Worm (Caenorhabditis elegans): ENCODE results near the gene laf-1.

laf-1 gene

DNA sequence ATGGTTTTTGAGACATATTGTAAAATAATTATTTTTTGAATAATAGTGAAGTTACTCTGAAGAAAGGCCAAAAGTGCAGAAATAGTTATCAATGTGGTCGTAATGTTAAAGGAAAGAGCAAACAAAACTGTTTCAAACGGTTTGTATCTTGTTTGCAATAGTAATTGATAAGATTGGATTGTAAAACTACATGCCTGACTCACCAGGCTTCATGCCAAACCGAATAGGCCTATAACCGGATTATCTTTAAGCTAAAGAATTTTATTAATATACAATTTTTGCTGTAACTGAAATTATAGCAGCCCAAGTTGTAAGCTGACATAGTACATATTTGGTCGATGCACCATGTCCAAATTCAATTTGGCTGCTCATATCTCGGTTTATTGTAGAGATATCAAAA lies 32.3 kb downstream of the laf-1 start, which contains the start of gene Y71H2AM.14:
TSS of gene Y71H2AM.14 (minus strand) at position 101 of the 400 bp plus-strand sequence.
- TF ChIP-seq ztf-11 (tag; optimal IDR thresholded peaks at IDR 0.05) (no peak), ceh-44 (GFP tag; IDR thresholded peaks at IDR 0.05) (no peak), pqm-1 (tag; optimal IDR thresholded peaks at IDR 0.05) (peak; percentile 43), fos-1 (tag; optimal IDR thresholded peaks at IDR 0.05) (no peak), unc-62 (GFP tag; optimal IDR thresholded peaks at IDR 0.05 in 1 of 2) (no peak), unc-62 (tag; optimal IDR thresholded peaks at IDR 0.05) (no peak), lsy-2 (tag; optimal IDR thresholded peaks at IDR 0.05) (no peak), Y48G9A.11 (GFP tag; IDR thresholded peaks at IDR 0.05) (no peak)

DNA sequence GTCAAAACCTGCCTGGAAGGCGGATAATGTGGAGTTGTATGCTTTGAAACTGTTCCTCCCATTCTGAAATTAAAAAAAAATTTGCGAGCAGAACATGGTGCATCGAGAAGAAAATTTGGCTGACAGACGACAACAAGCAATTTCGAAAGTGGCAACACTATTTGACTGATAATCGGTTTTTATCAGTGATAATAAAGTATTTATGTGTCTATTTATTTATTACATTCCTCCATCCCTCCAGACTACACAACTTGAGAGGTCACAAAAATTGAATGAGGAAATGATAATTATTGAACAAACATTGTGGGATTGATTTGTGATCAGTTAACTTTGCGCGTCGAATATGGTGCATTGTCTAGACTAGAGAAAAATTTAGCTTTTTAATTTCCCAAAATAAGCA lies 39.4 kb downstream of the laf-1 start, which contains the start of gene cest-25:
TSS of gene cest-25 (minus strand) at position 63 of the 400 bp plus-strand sequence.
- TF ChIP-seq zfp-3 (GFP tag; conservative IDR thresholded peaks at IDR 0.05) (no peak), aha-1 (tag) (no peak), mes-2 (tag; optimal IDR thresholded peaks at IDR 0.05; ENCODE audit: poor library complexity, severe bottlenecking) (no peak), T26A8.4 (GFP tag; IDR thresholded peaks at IDR 0.05) (no peak), F44E2.7 (GFP tag; IDR thresholded peaks at IDR 0.05) (no peak), nhr-25 (tag; optimal IDR thresholded peaks at IDR 0.05; ENCODE audit: borderline replicate concordance, insufficient read depth) (no peak), attf-4 (tag; optimal IDR thresholded peaks at IDR 0.05) (no peak), lin-1 (GFP tag; IDR thresholded peaks at IDR 0.05) (0 out of 2 replicates have a peak, but pooled peaks have one; percentile 25), lin-13 (GFP tag; optimal IDR thresholded peaks at IDR 0.05) (no peak), nhr-48 (tag; optimal IDR thresholded peaks at IDR 0.05) (no peak), daf-19 (GFP tag; conservative IDR thresholded peaks at IDR 0.05) (no peak), nhr-6 (tag; optimal IDR thresholded peaks at IDR 0.05) (no peak), nhr-102 (tag; optimal IDR thresholded peaks at IDR 0.05) (peak; percentile 7), ceh-32 (tag; optimal IDR thresholded peaks at IDR 0.05; ENCODE audit: poor library complexity) (no peak), dmd-8 (GFP tag; IDR thresholded peaks at IDR 0.05) (no peak), lsy-2 (tag; optimal IDR thresholded peaks at IDR 0.05) (no peak), php-3 (GFP tag; IDR thresholded peaks at IDR 0.05) (peak; percentile 90), nhr-237 (tag; optimal IDR thresholded peaks at IDR 0.05) (no peak), ztf-11 (tag; optimal IDR thresholded peaks at IDR 0.05) (no peak), lin-29 (GFP tag; IDR thresholded peaks at IDR 0.05) (no peak), set-16 (GFP tag; IDR thresholded peaks at IDR 0.05) (no peak), mxl-3 (GFP tag; optimal IDR thresholded peaks at IDR 0.05) (no peak), zip-11 (GFP tag; IDR thresholded peaks at IDR 0.05) (no peak), ceh-28 (tag; optimal IDR thresholded peaks at IDR 0.05) (no peak), T20F7.1 (GFP tag; optimal IDR thresholded peaks at IDR 0.05) (peak; percentile 21), mdl-1 (tag; optimal IDR thresholded peaks at IDR 0.05) (no peak), mdt-29 (GFP tag; IDR thresholded peaks at IDR 0.05) (no peak), egl-43 (GFP tag; IDR thresholded peaks at IDR 0.05) (no peak), aly-2 (tag; optimal IDR thresholded peaks at IDR 0.05) (no peak), daf-12 (tag; optimal IDR thresholded peaks at IDR 0.05) (no peak), ceh-20 (GFP tag; IDR thresholded peaks at IDR 0.05) (no peak), nhr-11 (tag; optimal IDR thresholded peaks at IDR 0.05) (no peak), daf-16 (GFP tag; optimal IDR thresholded peaks at IDR 0.05) (peak in 1 of 2 experiments; percentile 53), daf-16 (tag; optimal IDR thresholded peaks at IDR 0.05) (peak; percentile 95), dmd-6 (GFP tag; IDR thresholded peaks at IDR 0.05) (peak; percentile 77), ztf-7 (tag; optimal IDR thresholded peaks at IDR 0.05) (no peak), skn-1 (tag; optimal IDR thresholded peaks at IDR 0.05) (no peak), hmg-1.1 (GFP tag; IDR thresholded peaks at IDR 0.05) (no peak), dve-1 (tag; optimal IDR thresholded peaks at IDR 0.05; ENCODE audit: insufficient read depth) (peak; percentile 81), nhr-41 (GFP tag; IDR thresholded peaks at IDR 0.05) (no peak), snpc-1.2 (GFP tag; IDR thresholded peaks at IDR 0.05) (no peak), F49E8.2 (tag; optimal IDR thresholded peaks at IDR 0.05; ENCODE audit: borderline replicate concordance) (no peak), duxl-1 (tag; optimal IDR thresholded peaks at IDR 0.05; ENCODE audit: poor library complexity) (no peak), mep-1 (tag; optimal IDR thresholded peaks at IDR 0.05) (no peak), madf-9 (GFP tag; conservative IDR thresholded peaks at IDR 0.05) (no peak)

Data from whole organism, L4 larva.